Fruit fly (Drosophila melanogaster): Measurements from ENCODE around the gene CG12502.

The CG12502 gene

dm6 chr3L:824444-824843 is 40.8 kb upstream of the CG12502 start (continued):
- TF ChIP-seq Sin3A (optimal IDR thresholded peaks at IDR 0.05) (no peak), Nf-YB (GFP tag; optimal IDR thresholded peaks at IDR 0.05) (no peak), dimm (GFP tag; IDR thresholded peaks at IDR 0.05) (no peak), twi (tag; optimal IDR thresholded peaks at IDR 0.05) (no peak), Rfx (GFP tag; IDR thresholded peaks at IDR 0.05) (no peak), CG17186 (GFP tag; optimal IDR thresholded peaks at IDR 0.05) (peak; percentile 5), CG34422 (GFP tag; IDR thresholded peaks at IDR 0.05) (no peak), jigr1 (GFP tag; IDR thresholded peaks at IDR 0.05) (no peak), ci (GFP tag; IDR thresholded peaks at IDR 0.05) (peak; percentile 53; the same call in 2 of the 3 replicates), CG1603 (tag; optimal IDR thresholded peaks at IDR 0.05) (no peak), Hr39 (optimal IDR thresholded peaks at IDR 0.05) (no peak), CG30403 (GFP tag; optimal IDR thresholded peaks at IDR 0.05) (peak; percentile 21), NFAT (GFP tag; IDR thresholded peaks at IDR 0.05) (no peak), slbo (GFP tag; IDR thresholded peaks at IDR 0.05) (no peak), schlank (tag; optimal IDR thresholded peaks at IDR 0.05) (no peak), Doc2 (GFP tag; IDR thresholded peaks at IDR 0.05) (no peak), sisA (GFP tag; IDR thresholded peaks at IDR 0.05) (peak; percentile 37), amos (GFP tag; IDR thresholded peaks at IDR 0.05; ENCODE audit: partially characterized antibody) (no peak), NK7.1 (GFP tag; optimal IDR thresholded peaks at IDR 0.05) (no peak), B-H1 (GFP tag; IDR thresholded peaks at IDR 0.05) (no peak; the same call in 2 of the 3 replicates), odd (GFP tag; optimal IDR thresholded peaks at IDR 0.05) (no peak), pfk (GFP tag; optimal IDR thresholded peaks at IDR 0.05) (no peak), bowl (GFP tag; IDR thresholded peaks at IDR 0.05) (no peak), tap (tag; optimal IDR thresholded peaks at IDR 0.05) (peak; percentile 43), CG43689 (GFP tag; IDR thresholded peaks at IDR 0.05) (no peak), jumu (GFP tag; optimal IDR thresholded peaks at IDR 0.05) (no peak), Taf1 (GFP tag; IDR thresholded peaks at IDR 0.05) (no peak), CG15011 (GFP tag; optimal IDR thresholded peaks at IDR 0.05) (no peak), CG17385 (GFP tag; optimal IDR thresholded peaks at IDR 0.05) (peak; percentile 17), lola (GFP tag; optimal IDR thresholded peaks at IDR 0.05) (peak in 1 of 3 experiments; percentile 26), Dref (GFP tag; IDR thresholded peaks at IDR 0.05) (no peak), CG9215 (GFP tag; IDR thresholded peaks at IDR 0.05) (no peak), Oli (tag; optimal IDR thresholded peaks at IDR 0.05) (peak; percentile 57), Asciz (GFP tag; optimal IDR thresholded peaks at IDR 0.05) (peak; percentile 57), ham (GFP tag; IDR thresholded peaks at IDR 0.05) (no peak), sens (GFP tag) (peak; percentile 82), CG10979 (tag; optimal IDR thresholded peaks at IDR 0.05) (peak; percentile 44), Kr (GFP tag; optimal IDR thresholded peaks at IDR 0.05) (no peak), nmo (GFP tag; optimal IDR thresholded peaks at IDR 0.05) (peak; percentile 29), CG2678 (tag; optimal IDR thresholded peaks at IDR 0.05) (peak; percentile 51), al (GFP tag; IDR thresholded peaks at IDR 0.05) (no peak), ash1 (GFP tag; optimal IDR thresholded peaks at IDR 0.05) (no peak), shn (GFP tag; optimal IDR thresholded peaks at IDR 0.05) (no peak), yki (optimal IDR thresholded peaks at IDR 0.05) (no peak), CG17359 (tag; optimal IDR thresholded peaks at IDR 0.05) (peak; percentile 40), CG6813 (GFP tag; optimal IDR thresholded peaks at IDR 0.05) (no peak), CG14050 (GFP tag; IDR thresholded peaks at IDR 0.05) (0 out of 3 replicates have a peak, but pooled peaks have one; percentile 11), tna (GFP tag; IDR thresholded peaks at IDR 0.05; ENCODE audit: partially characterized antibody) (no peak), gem (tag; optimal IDR thresholded peaks at IDR 0.05) (no peak), croc (GFP tag; conservative IDR thresholded peaks at IDR 0.05) (no peak), CG2712 (tag; optimal IDR thresholded peaks at IDR 0.05) (peak; percentile 56), CG2116 (GFP tag; optimal IDR thresholded peaks at IDR 0.05) (no peak), CG3838 (GFP tag; optimal IDR thresholded peaks at IDR 0.05) (no peak)
